Worm (Caenorhabditis elegans) whole organism, young adult: ENCODE measurements around the gene F48B9.3.

Experiments used
- B0035.1 ChIP-seq: sonication (generic microtip); optimal IDR thresholded peaks from 2 replicates; lab custom pipeline; 2016; ENCODE audit warnings: missing genetic modification characterization, mild to moderate bottlenecking, missing compliant biosample characterization, missing genotype, missing genetic modification reagents
- T26A5.8 ChIP-seq: sonication (generic microtip); optimal IDR thresholded peaks from 2 replicates; lab custom pipeline; 2016; ENCODE audit warnings: missing genetic modification characterization, missing compliant biosample characterization
- efl-1 ChIP-seq: fragments of 150-350 bp; optimal IDR thresholded peaks from 2 replicates; lab custom pipeline; 2014; ENCODE audit warnings: missing biosample characterization, missing genetic modification reagents, missing genetic modification characterization
- egl-44 ChIP-seq: fragments of 200-800 bp; sonication (Bioruptor generic); IDR thresholded peaks from 2 replicates; pipeline ENCODE4 v1.3.6; 2022; ENCODE audit warnings: missing genetic modification reagents, missing genetic modification characterization, missing compliant biosample characterization
- him-1 ChIP-seq: sonication (generic microtip); optimal IDR thresholded peaks from 2 replicates; lab custom pipeline; 2016; ENCODE audit warnings: missing genotype, missing genetic modification reagents, missing genetic modification characterization, missing compliant biosample characterization
- hlh-12 ChIP-seq: sonication (generic microtip); optimal IDR thresholded peaks from 2 replicates; lab custom pipeline; 2016; ENCODE audit warnings: missing genetic modification characterization, missing compliant biosample characterization
- pbrm-1 ChIP-seq: fragments of 200-800 bp; sonication (Bioruptor generic); IDR thresholded peaks from 2 replicates; pipeline ENCODE4 v1.3.6; 2022; ENCODE audit warnings: missing genetic modification reagents, missing genetic modification characterization, missing compliant biosample characterization

DNA sequence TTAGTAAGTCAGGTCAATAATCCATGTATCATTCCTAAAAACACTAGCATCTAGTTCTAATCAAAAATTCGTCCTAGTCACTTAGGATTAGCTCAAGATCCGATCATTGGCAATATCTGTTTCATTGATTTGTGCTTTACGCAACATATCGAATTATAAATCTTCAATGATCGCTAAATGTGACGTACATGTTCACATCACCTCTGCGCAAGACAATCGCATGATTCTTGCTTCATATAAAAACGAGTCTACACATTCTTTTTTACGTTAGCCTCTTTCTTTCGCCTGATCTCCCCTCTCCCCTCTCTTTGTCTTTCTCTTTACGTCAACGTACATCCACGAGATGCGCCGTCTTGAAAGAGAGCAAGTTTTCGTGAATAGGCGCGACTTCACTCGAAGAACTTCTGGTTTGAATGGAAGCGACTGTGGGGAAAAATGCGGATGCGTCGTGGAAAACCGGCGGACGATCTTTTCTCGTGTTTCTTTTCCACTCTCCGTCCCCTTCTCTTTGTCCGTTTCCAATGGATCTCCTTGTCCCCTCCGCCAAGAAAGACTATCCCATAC, 48.5 kb upstream of the F48B9.3 start:
- TF ChIP-seq him-1 (no peak), egl-44 (no peak), B0035.1 (tag; lab: Kevin White, UChicago) (no peak), efl-1 (GFP tag; lab: Kevin White, UChicago) (no peak), pbrm-1 (GFP tag; lab: Robert Waterston, UW) (no peak), hlh-12 (tag; lab: Kevin White, UChicago) (no peak), T26A5.8 (no peak)
